Fruit fly (Drosophila melanogaster) S2 (cell line): ENCODE data around the gene CG8036.

Experiments used
- CG8478 ChIP-seq: fragments of >200 bp; optimal IDR thresholded peaks from 2 replicates; lab custom pipeline; 2018
- CTCF ChIP-seq, 2 experiments: fragments of >200 bp; optimal IDR thresholded peaks; 2 replicates each; lab custom pipeline; 2018

dm6 chr3R:8670529-8671491 lies 3.1 kb downstream of the CG8036 start, which contains the start of gene p:
- TF ChIP-seq CG8478 (no peak), CTCF (optimal IDR thresholded peaks at IDR 0.05; lab: Kevin White, UChicago) (no peak)
